Worm (Caenorhabditis elegans) whole organism, early embryonic: Measurements from ENCODE around the gene Y53F4B.11.
"Not testable (repeated sequence)": the region's sequence is repeated elsewhere in the genome, so short reads cannot be mapped to it uniquely, and the experiment has no call there.

Experiments used
- B0310.2 ChIP-seq: sonication (generic microtip); optimal IDR thresholded peaks from 2 replicates; lab custom pipeline; 2016; ENCODE audit warnings: mild to moderate bottlenecking, missing genetic modification characterization, missing compliant biosample characterization
- F13C5.2 ChIP-seq: sonication (generic microtip); optimal IDR thresholded peaks from 2 replicates; lab custom pipeline; 2017; ENCODE audit warnings: mild to moderate bottlenecking, missing genetic modification characterization, inconsistent platforms, missing compliant biosample characterization
- aly-1 ChIP-seq: sonication (generic microtip); optimal IDR thresholded peaks from 2 replicates; lab custom pipeline; 2016; ENCODE audit warnings: missing genetic modification characterization, missing compliant biosample characterization
- ama-1 ChIP-seq: fragments of 150-350 bp; optimal IDR thresholded peaks from 2 replicates; lab custom pipeline; 2014
- ceh-13 ChIP-seq: fragments of 200-800 bp; sonication (Bioruptor generic); optimal IDR thresholded peaks from 2 replicates; lab custom pipeline; 2018; ENCODE audit warnings: mild to moderate bottlenecking, missing genetic modification characterization, missing compliant biosample characterization
- ceh-36 ChIP-seq: sonication (generic microtip); optimal IDR thresholded peaks from 2 replicates; lab custom pipeline; 2016; ENCODE audit warnings: missing genetic modification characterization, inconsistent platforms, missing compliant biosample characterization
- ets-7 ChIP-seq: sonication (generic microtip); optimal IDR thresholded peaks from 2 replicates; lab custom pipeline; 2016; ENCODE audit warnings: missing genotype, missing genetic modification characterization, missing compliant biosample characterization
- flt-1 ChIP-seq: fragments of 200-800 bp; sonication (Bioruptor generic); IDR thresholded peaks from 2 replicates; pipeline ENCODE4 v1.3.6; 2022; ENCODE audit warnings: missing genetic modification characterization, missing compliant biosample characterization
- hmbx-1 ChIP-seq: sonication (generic microtip); optimal IDR thresholded peaks from 2 replicates; lab custom pipeline; 2016; ENCODE audit warnings: mild to moderate bottlenecking, missing genetic modification characterization, missing compliant biosample characterization
- hmg-4 ChIP-seq: fragments of 200-800 bp; sonication (Bioruptor generic); optimal IDR thresholded peaks from 2 replicates; lab custom pipeline; 2018; ENCODE audit warnings: mild to moderate bottlenecking, missing genetic modification characterization, missing compliant biosample characterization
- hnd-1 ChIP-seq: sonication (generic microtip); optimal IDR thresholded peaks from 2 replicates; lab custom pipeline; 2016; ENCODE audit warnings: missing genetic modification characterization, missing compliant biosample characterization
- pes-1 ChIP-seq: fragments of 200-800 bp; sonication (Bioruptor generic); IDR thresholded peaks from 2 replicates; pipeline ENCODE4 v1.3.6; 2022; ENCODE audit warnings: missing genetic modification reagents, missing genetic modification characterization, missing compliant biosample characterization
- scrt-1 ChIP-seq: fragments of 200-800 bp; sonication (Bioruptor generic); IDR thresholded peaks from 2 replicates; pipeline ENCODE4 v1.3.6; 2022; ENCODE audit warnings: missing genetic modification characterization, missing compliant biosample characterization
- sea-1 ChIP-seq: fragments of 200-800 bp; sonication (Bioruptor generic); conservative IDR thresholded peaks from 2 replicates; pipeline ENCODE4 v1.3.6; 2022; ENCODE audit warnings: missing genetic modification characterization, missing compliant biosample characterization
- tbx-11 ChIP-seq: fragments of 200-800 bp; sonication (Bioruptor generic); IDR thresholded peaks from 2 replicates; pipeline ENCODE4 v1.3.6; 2022; ENCODE audit warnings: missing genetic modification characterization, missing compliant biosample characterization
- tbx-37 ChIP-seq: fragments of 200-800 bp; sonication (Bioruptor generic); conservative IDR thresholded peaks from 2 replicates; pipeline ENCODE4 v1.3.6; 2022; ENCODE audit warnings: missing genetic modification reagents, missing genetic modification characterization, missing compliant biosample characterization
- tra-4 ChIP-seq: sonication (generic microtip); optimal IDR thresholded peaks from 2 replicates; lab custom pipeline; 2017; ENCODE audit warnings: missing genetic modification characterization, missing compliant biosample characterization

Gene Y53F4B.11

ce11 chrII:14969320-14969950, 41.1 kb upstream of the Y53F4B.11 start, which contains the start of the genes pole-4, nsun-5 and metl-2:
Gene pole-4, minus strand, starts transcription at chrII:14969354.
Gene nsun-5, plus strand, starts transcription at chrII:14969617.
Gene metl-2, plus strand, starts transcription at chrII:14969900.
- TF ChIP-seq F13C5.2 (tag; lab: Kevin White, UChicago), result peak; percentile 5
- no peak for TF ChIP-seq tra-4 (tag; lab: Kevin White, UChicago)
- TF ChIP-seq ets-7 (tag; lab: Kevin White, UChicago), result no peak

ce11 chrII:14983909-14984308, 26.6 kb upstream of the Y53F4B.11 start, which contains the start of gene Y53F4B.5:
Gene Y53F4B.5, minus strand, starts transcription at chrII:14984009.
- no peak for TF ChIP-seq tbx-37 (GFP tag; lab: Robert Waterston, UW)

ce11 chrII:14988171-14988570, 22.4 kb upstream of the Y53F4B.11 start, which contains the start of gene Y53F4B.43:
Gene Y53F4B.43, plus strand, starts transcription at chrII:14988471.
- TF ChIP-seq tbx-37 (GFP tag; lab: Robert Waterston, UW); tbx-11 (GFP tag; lab: Robert Waterston, UW); tra-4 (tag; lab: Kevin White, UChicago): not testable (repeated sequence)

ce11 chrII:14992598-14992997, 17.9 kb upstream of the Y53F4B.11 start, which contains the start of gene Y53F4B.7:
Gene Y53F4B.7, plus strand, starts transcription at chrII:14992898.
- not testable (repeated sequence) for TF ChIP-seq F13C5.2 (tag; lab: Kevin White, UChicago); ama-1 (lab: Kevin White, UChicago); flt-1 (GFP tag; lab: Robert Waterston, UW)

ce11 chrII:15003410-15003809, 7.1 kb upstream of the Y53F4B.11 start, which contains the start of gene Y53F4B.10:
Gene Y53F4B.10, minus strand, starts transcription at chrII:15003510.
- no peak for TF ChIP-seq sea-1 (GFP tag; lab: Robert Waterston, UW)
- no peak for TF ChIP-seq scrt-1 (GFP tag; lab: Robert Waterston, UW)
- no peak for TF ChIP-seq ceh-13
- no peak for TF ChIP-seq flt-1 (GFP tag; lab: Robert Waterston, UW)
- no peak for TF ChIP-seq ama-1 (lab: Kevin White, UChicago)
- no peak for TF ChIP-seq ceh-36
- no peak for TF ChIP-seq hmg-4 (GFP tag; lab: Kevin White, UChicago)
- no peak for TF ChIP-seq ets-7 (tag; lab: Kevin White, UChicago)

- no peak for TF ChIP-seq sea-1 (GFP tag; lab: Robert Waterston, UW)
- no peak for TF ChIP-seq hmbx-1 (tag; lab: Kevin White, UChicago)
- TF ChIP-seq hnd-1 (tag; lab: Kevin White, UChicago), result no peak
- TF ChIP-seq F13C5.2 (tag; lab: Kevin White, UChicago), result no peak
- TF ChIP-seq flt-1 (GFP tag; lab: Robert Waterston, UW), result no peak
These were observed 6.0 kb upstream of the Y53F4B.11 start for ce11 chrII:15004538-15004937.

- no peak for TF ChIP-seq flt-1 (GFP tag; lab: Robert Waterston, UW)
- no peak for TF ChIP-seq hmg-4 (GFP tag; lab: Kevin White, UChicago)
- no peak for TF ChIP-seq hnd-1 (tag; lab: Kevin White, UChicago)
- TF ChIP-seq hmbx-1 (tag; lab: Kevin White, UChicago), result no peak
- TF ChIP-seq ets-7 (tag; lab: Kevin White, UChicago), result no peak
- no peak for TF ChIP-seq pes-1
- TF ChIP-seq tbx-11 (GFP tag; lab: Robert Waterston, UW), result no peak
- TF ChIP-seq ama-1 (lab: Kevin White, UChicago), result no peak
- no peak for TF ChIP-seq F13C5.2 (tag; lab: Kevin White, UChicago)
- TF ChIP-seq tbx-37 (GFP tag; lab: Robert Waterston, UW), result no peak
- no peak for TF ChIP-seq ceh-13
- no peak for TF ChIP-seq ceh-36
- TF ChIP-seq sea-1 (GFP tag; lab: Robert Waterston, UW), result no peak
- TF ChIP-seq scrt-1 (GFP tag; lab: Robert Waterston, UW), result no peak
- no peak for TF ChIP-seq aly-1 (tag; lab: Kevin White, UChicago)
- no peak for TF ChIP-seq B0310.2 (tag; lab: Kevin White, UChicago)
- no peak for TF ChIP-seq tra-4 (tag; lab: Kevin White, UChicago)
These were observed 5.4 kb upstream of the Y53F4B.11 start for ce11 chrII:15005118-15005517.

- TF ChIP-seq scrt-1 (GFP tag; lab: Robert Waterston, UW) (no peak), pes-1 (0 out of 2 replicates have a peak, but pooled peaks have one; percentile 23)
These were observed 2.0 kb upstream of the Y53F4B.11 start for ce11 chrII:15008481-15009057.

ce11 chrII:15014380-15014779, 3.8 kb downstream of the Y53F4B.11 start, which contains the start of gene Y53F4B.51:
Gene Y53F4B.51, minus strand, starts transcription at chrII:15014442.
- TF ChIP-seq hmbx-1 (tag; lab: Kevin White, UChicago) (no peak), B0310.2 (tag; lab: Kevin White, UChicago) (no peak), ceh-13 (no peak), ceh-36 (no peak), ets-7 (tag; lab: Kevin White, UChicago) (no peak), hnd-1 (tag; lab: Kevin White, UChicago) (no peak), tbx-11 (GFP tag; lab: Robert Waterston, UW) (no peak), F13C5.2 (tag; lab: Kevin White, UChicago) (no peak)
